Fruit fly (Drosophila melanogaster) whole organism, wandering third instar larva: Measurements from ENCODE around the gene Sfp33A3.
A peak's percentile ranks its signal among the peaks of the same experiment; 100 is the strongest.

Experiments
- Abd-B ChIP-seq: fragments of >200 bp; optimal IDR thresholded peaks from 2 replicates; lab custom pipeline; 2017; ENCODE audit warnings: missing biosample characterization, missing genetic modification characterization
- CG9705 ChIP-seq: fragments of 200-800 bp; sonication (Bioruptor generic); optimal IDR thresholded peaks from 2 replicates; lab custom pipeline; 2018; ENCODE audit warnings: missing biosample characterization, mild to moderate bottlenecking, missing genetic modification characterization
- Dfd ChIP-seq: fragments of >200 bp; optimal IDR thresholded peaks from 2 replicates; lab custom pipeline; 2017; ENCODE audit warnings: missing biosample characterization, missing genetic modification characterization
- Dif ChIP-seq: fragments of 200-275, 200-300 bp; sonication (Bioruptor generic); optimal IDR thresholded peaks from 2 replicates; lab custom pipeline; 2018; ENCODE audit warnings: missing biosample characterization, missing genetic modification characterization; ENCODE audit not compliant: partially characterized antibody
- HLH106 ChIP-seq: fragments of 200-800 bp; optimal IDR thresholded peaks from 3 replicates; lab custom pipeline; 2019; ENCODE audit warnings: missing biosample characterization, mild to moderate bottlenecking, missing genetic modification characterization, moderate library complexity
- Hr83 ChIP-seq: fragments of 200-300 bp; sonication (Bioruptor generic); optimal IDR thresholded peaks from 2 replicates; lab custom pipeline; 2016; ENCODE audit warnings: missing biosample characterization, mild to moderate bottlenecking, missing genetic modification characterization, moderate library complexity; ENCODE audit not compliant: poor library complexity, severe bottlenecking
- OdsH ChIP-seq: fragments of 200-800 bp; sonication (Bioruptor generic); optimal IDR thresholded peaks from 2 replicates; lab custom pipeline; 2016; ENCODE audit warnings: missing biosample characterization, mild to moderate bottlenecking, missing genetic modification characterization
- Vsx2 ChIP-seq: fragments of 200-300, 225-300 bp; sonication (Bioruptor generic); optimal IDR thresholded peaks from 2 replicates; lab custom pipeline; 2018; ENCODE audit warnings: missing biosample characterization, missing genetic modification characterization; ENCODE audit not compliant: partially characterized antibody
- ey ChIP-seq: fragments of 200-800 bp; sonication (Bioruptor generic); optimal IDR thresholded peaks from 2 replicates; lab custom pipeline; 2016; ENCODE audit warnings: missing biosample characterization, missing genetic modification characterization
- lola ChIP-seq: fragments of >200 bp; optimal IDR thresholded peaks from 2 replicates; lab custom pipeline; 2017; ENCODE audit warnings: missing biosample characterization, missing genetic modification characterization
- pan ChIP-seq: fragments of >200 bp; optimal IDR thresholded peaks from 2 replicates; lab custom pipeline; 2017
- psq ChIP-seq: fragments of 200-800 bp; sonication (Bioruptor generic); optimal IDR thresholded peaks from 3 replicates; lab custom pipeline; 2017; ENCODE audit warnings: missing biosample characterization, mild to moderate bottlenecking, missing genetic modification characterization, moderate library complexity
- rgr ChIP-seq: fragments of 200-800 bp; sonication (Bioruptor generic); optimal IDR thresholded peaks from 3 replicates; lab custom pipeline; 2016; ENCODE audit warnings: missing biosample characterization, mild to moderate bottlenecking, missing genetic modification characterization
- usp ChIP-seq: fragments of >200 bp; optimal IDR thresholded peaks from 2 replicates; lab custom pipeline; 2017; ENCODE audit warnings: missing biosample characterization, missing genetic modification characterization

DNA sequence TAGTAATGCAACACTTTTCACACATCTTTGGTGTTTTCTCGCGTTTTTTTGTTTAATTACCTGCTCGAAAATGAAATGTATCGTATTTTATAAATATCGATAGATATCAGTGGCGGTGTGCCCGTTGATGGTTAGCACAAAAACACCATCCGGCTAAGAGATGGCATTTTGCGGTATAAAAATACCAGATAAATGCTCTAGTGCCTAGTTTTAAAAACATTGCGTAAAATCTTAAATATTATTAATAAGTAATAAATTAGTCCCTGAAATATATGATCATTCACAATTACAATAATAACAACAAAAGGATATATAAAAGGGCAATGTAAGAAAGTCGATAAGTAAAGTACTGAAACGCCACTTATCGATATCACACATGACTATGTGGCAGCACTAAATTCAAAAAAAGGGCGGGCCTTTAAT lies 26.0 kb upstream of the Sfp33A3 start, which contains the start of gene CycY:
- TF ChIP-seq ey (GFP tag; lab: Kevin White, UChicago): no peak
- no peak for TF ChIP-seq Abd-B (GFP tag; lab: Kevin White, UChicago)
- no peak for TF ChIP-seq usp (GFP tag; lab: Kevin White, UChicago)
- TF ChIP-seq pan: no peak
- TF ChIP-seq psq (GFP tag; lab: Kevin White, UChicago): no peak
- no peak for TF ChIP-seq Dif (GFP tag; lab: Kevin White, UChicago)
- TF ChIP-seq Vsx2: no peak
- TF ChIP-seq Hr83: no peak
- no peak for TF ChIP-seq lola (GFP tag; lab: Kevin White, UChicago)
- TF ChIP-seq OdsH: no peak
- peak; percentile 5 for TF ChIP-seq HLH106 (tag; lab: Kevin White, UChicago)
- TF ChIP-seq rgr (GFP tag; lab: Kevin White, UChicago): no peak
- TF ChIP-seq CG9705 (GFP tag; lab: Kevin White, UChicago): no peak
- no peak for TF ChIP-seq Dfd (GFP tag; lab: Kevin White, UChicago)
